Fruit fly (Drosophila melanogaster) whole organism, embryonic: ENCODE data around the gene Gga.

ENCODE experiments used
- Aef1 ChIP-seq: fragments of 200-800 bp; sonication (Bioruptor generic); IDR thresholded peaks from 3 replicates; pipeline ENCODE4 v1.3.6; 2022; ENCODE audit warnings: missing biosample characterization, missing genetic modification characterization
- Asciz ChIP-seq: fragments of 200-800 bp; sonication (Bioruptor generic); optimal IDR thresholded peaks from 2 replicates; lab custom pipeline; 2017; ENCODE audit warnings: missing biosample characterization, mild to moderate bottlenecking, missing genetic modification characterization, missing genetic modification reagents
- B-H2 ChIP-seq: fragments of 200-800 bp; sonication (Bioruptor generic); optimal IDR thresholded peaks from 2 replicates; lab custom pipeline; 2018; ENCODE audit warnings: missing biosample characterization, mild to moderate bottlenecking, missing genetic modification characterization
- CG10431 ChIP-seq: fragments of 200-800 bp; sonication (Bioruptor generic); optimal IDR thresholded peaks from 3 replicates; lab custom pipeline; 2018; ENCODE audit warnings: missing biosample characterization, mild to moderate bottlenecking, missing genetic modification characterization
- CG1233 ChIP-seq: fragments of 200-800 bp; sonication (Bioruptor generic); optimal IDR thresholded peaks from 4 replicates; lab custom pipeline; 2018; ENCODE audit warnings: missing biosample characterization, mild to moderate bottlenecking, missing genetic modification characterization
- CG13775 ChIP-seq: fragments of 200-800 bp; sonication (Bioruptor generic); optimal IDR thresholded peaks from 3 replicates; lab custom pipeline; 2017; ENCODE audit warnings: missing biosample characterization, mild to moderate bottlenecking, missing genetic modification characterization
- CG14441 ChIP-seq: fragments of 200-800 bp; sonication (Bioruptor generic); IDR thresholded peaks from 2 replicates; pipeline ENCODE4 v1.3.6; 2022; ENCODE audit warnings: missing biosample characterization, missing genetic modification characterization
- CG1529 ChIP-seq: fragments of 200-800 bp; sonication (Bioruptor generic); optimal IDR thresholded peaks from 3 replicates; lab custom pipeline; 2018; ENCODE audit warnings: missing biosample characterization, missing genetic modification characterization
- CG15514 ChIP-seq: fragments of 200-800 bp; sonication (Bioruptor generic); optimal IDR thresholded peaks from 3 replicates; lab custom pipeline; 2017; ENCODE audit warnings: missing biosample characterization, missing genetic modification characterization, mild to moderate bottlenecking, moderate library complexity, missing genetic modification reagents
- CG17361 ChIP-seq: fragments of 200-800 bp; sonication (Bioruptor generic); IDR thresholded peaks from 3 replicates; pipeline ENCODE4 v1.3.6; 2022; ENCODE audit warnings: missing biosample characterization, missing genetic modification characterization
- CG17568 ChIP-seq: fragments of 200-800 bp; sonication (Bioruptor generic); optimal IDR thresholded peaks from 2 replicates; lab custom pipeline; 2018; ENCODE audit warnings: missing biosample characterization, mild to moderate bottlenecking, missing genetic modification characterization, moderate library complexity
- CG17829 ChIP-seq: fragments of 200-800 bp; optimal IDR thresholded peaks from 2 replicates; lab custom pipeline; 2019; ENCODE audit warnings: missing biosample characterization, mild to moderate bottlenecking, missing genetic modification characterization, moderate library complexity
- CG2875 ChIP-seq: fragments of 200-800 bp; sonication (Bioruptor generic); optimal IDR thresholded peaks from 2 replicates; lab custom pipeline; 2017; ENCODE audit warnings: missing biosample characterization, mild to moderate bottlenecking, missing genetic modification characterization, missing genetic modification reagents
- CG3163 ChIP-seq: fragments of 200-800 bp; sonication (Bioruptor generic); optimal IDR thresholded peaks from 3 replicates; lab custom pipeline; 2016; ENCODE audit warnings: missing biosample characterization, missing genetic modification characterization
- CG33557 ChIP-seq: fragments of 200-800 bp; sonication (Bioruptor generic); optimal IDR thresholded peaks from 2 replicates; lab custom pipeline; 2019; ENCODE audit warnings: missing biosample characterization, mild to moderate bottlenecking, missing genetic modification characterization, moderate library complexity
- CG34376 ChIP-seq: fragments of 200-800 bp; sonication (Bioruptor generic); optimal IDR thresholded peaks from 2 replicates; lab custom pipeline; 2018; ENCODE audit warnings: missing biosample characterization, mild to moderate bottlenecking, missing genetic modification characterization
- CG42726 ChIP-seq: fragments of 200-800 bp; sonication (Bioruptor generic); IDR thresholded peaks from 2 replicates; pipeline ENCODE4 v1.3.6; 2022; ENCODE audit warnings: missing biosample characterization, missing genetic modification characterization; ENCODE audit not compliant: partially characterized antibody
- CG4404 ChIP-seq: fragments of 200-800 bp; sonication (Bioruptor generic); IDR thresholded peaks from 2 replicates; pipeline ENCODE4 v1.3.6; 2022; ENCODE audit warnings: missing biosample characterization, missing genetic modification characterization
- CG5180 ChIP-seq: fragments of 200-800 bp; sonication (Bioruptor generic); optimal IDR thresholded peaks from 3 replicates; lab custom pipeline; 2017; ENCODE audit warnings: missing biosample characterization, missing genetic modification characterization, mild to moderate bottlenecking, moderate library complexity, missing genetic modification reagents
- CG7963 ChIP-seq: fragments of 200-800 bp; sonication (Bioruptor generic); IDR thresholded peaks from 3 replicates; pipeline ENCODE4 v1.3.6; 2022; ENCODE audit warnings: missing biosample characterization, missing genetic modification characterization; ENCODE audit not compliant: partially characterized antibody
- CG8388 ChIP-seq: fragments of 200-800 bp; sonication (Bioruptor generic); optimal IDR thresholded peaks from 2 replicates; lab custom pipeline; 2019; ENCODE audit warnings: missing biosample characterization, mild to moderate bottlenecking, missing genetic modification characterization, moderate library complexity
- CG8765 ChIP-seq: fragments of 200-800 bp; sonication (Bioruptor generic); IDR thresholded peaks from 2 replicates; pipeline ENCODE4 v1.3.6; 2022; ENCODE audit warnings: missing biosample characterization, missing genetic modification characterization
- CHES-1-like ChIP-seq: fragments of 200-800 bp; sonication (Bioruptor generic); optimal IDR thresholded peaks from 2 replicates; lab custom pipeline; 2016; ENCODE audit warnings: missing biosample characterization, missing genetic modification characterization
- Camta ChIP-seq: fragments of 200-800 bp; sonication (Bioruptor generic); optimal IDR thresholded peaks from 2 replicates; lab custom pipeline; 2016; ENCODE audit warnings: missing biosample characterization, missing genetic modification characterization
- Drgx ChIP-seq: fragments of 200-800 bp; sonication (Bioruptor generic); IDR thresholded peaks from 2 replicates; pipeline ENCODE4 v1.3.6; 2022; ENCODE audit warnings: missing biosample characterization, missing genetic modification characterization
- Fer2 ChIP-seq: fragments of 200-800 bp; sonication (Bioruptor generic); optimal IDR thresholded peaks from 2 replicates; lab custom pipeline; 2018; ENCODE audit warnings: missing biosample characterization, mild to moderate bottlenecking, missing genetic modification characterization, moderate library complexity
- GATAe ChIP-seq: fragments of 200-800 bp; sonication (Bioruptor generic); conservative IDR thresholded peaks from 2 replicates; pipeline ENCODE4 v1.3.6; 2022; ENCODE audit warnings: missing biosample characterization, missing genetic modification characterization
- Hand ChIP-seq: fragments of 200-800 bp; sonication (Bioruptor generic); optimal IDR thresholded peaks from 2 replicates; lab custom pipeline; 2017; ENCODE audit warnings: mild to moderate bottlenecking, missing biosample characterization, missing genetic modification reagents, missing genetic modification characterization
- Lpt ChIP-seq: fragments of >200 bp; optimal IDR thresholded peaks from 2 replicates; lab custom pipeline; 2018; ENCODE audit warnings: missing biosample characterization, missing genetic modification characterization
- NfI ChIP-seq: fragments of 200-800 bp; sonication (Bioruptor generic); optimal IDR thresholded peaks from 3 replicates; lab custom pipeline; 2018; ENCODE audit warnings: missing biosample characterization, mild to moderate bottlenecking, missing genetic modification characterization, moderate library complexity
- Ptx1 ChIP-seq: fragments of 200-800 bp; sonication (Bioruptor generic); IDR thresholded peaks from 2 replicates; pipeline ENCODE4 v1.3.6; 2022; ENCODE audit warnings: missing biosample characterization, missing genetic modification characterization
- Ravus ChIP-seq: fragments of 200-800 bp; sonication (Bioruptor generic); IDR thresholded peaks from 2 replicates; pipeline ENCODE4 v1.3.6; 2022; ENCODE audit warnings: missing biosample characterization, missing genetic modification characterization
- Scr ChIP-seq: fragments of 200-800 bp; sonication (Bioruptor generic); IDR thresholded peaks from 2 replicates; pipeline ENCODE4 v1.3.6; 2022; ENCODE audit warnings: missing biosample characterization, missing genetic modification characterization; ENCODE audit not compliant: partially characterized antibody
- Sry-β ChIP-seq: fragments of 200-800 bp; sonication (Bioruptor generic); optimal IDR thresholded peaks from 2 replicates; lab custom pipeline; 2018; ENCODE audit warnings: missing biosample characterization, mild to moderate bottlenecking, missing genetic modification characterization, moderate library complexity
- abd-A ChIP-seq: fragments of 200-800 bp; sonication (Bioruptor generic); optimal IDR thresholded peaks from 3 replicates; lab custom pipeline; 2019; ENCODE audit warnings: missing biosample characterization, mild to moderate bottlenecking, missing genetic modification characterization, moderate library complexity
- bigmax ChIP-seq: fragments of 200-800 bp; sonication (Bioruptor generic); optimal IDR thresholded peaks from 2 replicates; lab custom pipeline; 2018; ENCODE audit warnings: missing biosample characterization, mild to moderate bottlenecking, missing genetic modification characterization
- corto ChIP-seq: fragments of 200-800 bp; sonication (Bioruptor generic); optimal IDR thresholded peaks from 2 replicates; lab custom pipeline; 2016; ENCODE audit warnings: missing biosample characterization, mild to moderate bottlenecking, missing genetic modification characterization, moderate library complexity
- emc ChIP-seq: fragments of 200-800 bp; sonication (Bioruptor generic); optimal IDR thresholded peaks from 2 replicates; lab custom pipeline; 2016; ENCODE audit warnings: missing biosample characterization, missing genetic modification characterization
- ewg ChIP-seq: fragments of 200-800 bp; sonication (Bioruptor generic); optimal IDR thresholded peaks from 3 replicates; lab custom pipeline; 2017; ENCODE audit warnings: mild to moderate bottlenecking, missing biosample characterization, missing genetic modification reagents, missing genetic modification characterization
- grau ChIP-seq: fragments of 200-800 bp; optimal IDR thresholded peaks from 3 replicates; lab custom pipeline; 2019; ENCODE audit warnings: missing biosample characterization, mild to moderate bottlenecking, missing genetic modification characterization, moderate library complexity
- hb ChIP-seq: fragments of 200-800 bp; sonication (Bioruptor generic); IDR thresholded peaks from 3 replicates; pipeline ENCODE4 v1.3.6; 2022; ENCODE audit warnings: missing biosample characterization, missing genetic modification characterization; ENCODE audit not compliant: partially characterized antibody
- insv ChIP-seq, 2 experiments: fragments of 200-800 bp; sonication (Bioruptor generic); optimal IDR thresholded peaks; 3 replicates each; lab custom pipeline; 2016 to 2018; ENCODE audit warnings: missing biosample characterization in 2 of 2, missing genetic modification characterization in 2 of 2
- ken ChIP-seq: fragments of 200-800 bp; sonication (Bioruptor generic); IDR thresholded peaks from 3 replicates; pipeline ENCODE4 v1.3.6; 2022; ENCODE audit warnings: missing biosample characterization, missing genetic modification characterization
- psq ChIP-seq: fragments of 200-800 bp; sonication (Bioruptor generic); optimal IDR thresholded peaks from 2 replicates; lab custom pipeline; 2017; ENCODE audit warnings: missing biosample characterization, missing genetic modification characterization
- ro ChIP-seq: fragments of 200-800 bp; sonication (Bioruptor generic); IDR thresholded peaks from 2 replicates; pipeline ENCODE4 v1.3.6; 2022; ENCODE audit warnings: missing biosample characterization, missing genetic modification characterization
- slbo ChIP-seq: fragments of 200-800 bp; sonication (Bioruptor generic); IDR thresholded peaks from 2 replicates; pipeline ENCODE4 v1.3.6; 2022; ENCODE audit warnings: missing biosample characterization, missing genetic modification characterization
- slp2 ChIP-seq: fragments of 200-800 bp; sonication (Bioruptor generic); optimal IDR thresholded peaks from 2 replicates; lab custom pipeline; 2016; ENCODE audit warnings: missing biosample characterization, missing genetic modification characterization
- vvl ChIP-seq: fragments of 200-800 bp; sonication (Bioruptor generic); IDR thresholded peaks from 2 replicates; pipeline ENCODE4 v1.3.6; 2022; ENCODE audit warnings: missing biosample characterization, missing genetic modification characterization
- wek ChIP-seq: fragments of 200-800 bp; sonication (Bioruptor generic); optimal IDR thresholded peaks from 3 replicates; lab custom pipeline; 2018; ENCODE audit warnings: missing biosample characterization, mild to moderate bottlenecking, missing genetic modification characterization, moderate library complexity
- zfh2 ChIP-seq: fragments of 200-800 bp; sonication (Bioruptor generic); optimal IDR thresholded peaks from 2 replicates; lab custom pipeline; 2016; ENCODE audit warnings: missing biosample characterization, missing genetic modification characterization

Gene Gga

dm6 chrX:9646022-9646421, 45.2 kb downstream of the Gga start (continued):
- TF ChIP-seq CG17829 (peak; percentile 96), slbo (peak; percentile 97), ro (GFP tag; lab: Robert Waterston, UW) (peak; percentile 89), Scr (GFP tag; lab: Robert Waterston, UW) (no peak), CG10431 (GFP tag; lab: Kevin White, UChicago) (peak; percentile 90), CG7963 (GFP tag; lab: Robert Waterston, UW) (no peak), CG1529 (peak; percentile 96), psq (GFP tag; lab: Kevin White, UChicago) (peak; percentile 85), CG17361 (GFP tag; lab: Robert Waterston, UW) (peak; percentile 95), NfI (GFP tag; lab: Kevin White, UChicago) (peak; percentile 98), CG15514 (GFP tag; lab: Kevin White, UChicago) (peak; percentile 91), CG42726 (GFP tag; lab: Robert Waterston, UW) (no peak), CG33557 (peak; percentile 91), Drgx (GFP tag; lab: Robert Waterston, UW) (peak; percentile 98), CG3163 (peak; percentile 84), Lpt (GFP tag; lab: Kevin White, UChicago) (no peak), hb (GFP tag; lab: Robert Waterston, UW) (no peak), zfh2 (GFP tag; lab: Kevin White, UChicago) (peak; percentile 95), Fer2 (tag; lab: Kevin White, UChicago) (peak; percentile 86), CG8765 (peak; percentile 88), CG2875 (GFP tag; lab: Kevin White, UChicago) (peak; percentile 96), slp2 (GFP tag; lab: Kevin White, UChicago) (peak; percentile 97), grau (tag; lab: Kevin White, UChicago) (peak; percentile 94), CG17568 (GFP tag; lab: Kevin White, UChicago) (peak; percentile 93), Sry-β (GFP tag; lab: Kevin White, UChicago) (peak; percentile 57), wek (peak; percentile 85), CHES-1-like (GFP tag; lab: Kevin White, UChicago) (peak; percentile 97), CG4404 (GFP tag; lab: Robert Waterston, UW) (peak; percentile 95), ken (GFP tag; lab: Robert Waterston, UW) (peak; percentile 99), GATAe (GFP tag; lab: Robert Waterston, UW) (peak; percentile 96), Asciz (GFP tag; lab: Kevin White, UChicago) (peak; percentile 97), ewg (GFP tag; lab: Kevin White, UChicago) (peak; percentile 91), abd-A (tag; lab: Kevin White, UChicago) (peak; percentile 50), B-H2 (GFP tag; lab: Kevin White, UChicago) (peak; percentile 85), CG8388 (GFP tag; lab: Kevin White, UChicago) (peak; percentile 95), CG1233 (peak; percentile 95), CG5180 (peak; percentile 89), CG13775 (peak; percentile 92), Ravus (peak; percentile 91), Aef1 (GFP tag; lab: Robert Waterston, UW) (peak; percentile 96), Camta (GFP tag; lab: Kevin White, UChicago) (peak; percentile 97), emc (GFP tag; lab: Kevin White, UChicago) (peak; percentile 95), CG14441 (peak; percentile 98), vvl (GFP tag; lab: Robert Waterston, UW) (peak; percentile 99), Ptx1 (GFP tag; lab: Robert Waterston, UW) (peak; percentile 97), bigmax (GFP tag; lab: Kevin White, UChicago) (peak; percentile 68), insv (GFP tag; optimal IDR thresholded peaks at IDR 0.05; lab: Kevin White, UChicago) (peak; percentile 53 to 67), CG34376 (peak; percentile 81), Hand (GFP tag; lab: Kevin White, UChicago) (peak; percentile 90), corto (GFP tag; lab: Kevin White, UChicago) (peak; percentile 97)
